Worm (Caenorhabditis elegans): ENCODE measurements around the gene dpy-2.

dpy-2 gene

ce11 chrII:6734674-6735073 lies 20.6 kb downstream of the dpy-2 start, which contains the start of gene T14B4.3:
TSS of gene T14B4.3 (plus strand) at chrII:6734937.
- peak; percentile 67 for TF ChIP-seq F13H6.1 (tag; optimal IDR thresholded peaks at IDR 0.05)
- no peak for TF ChIP-seq pat-9 (tag; optimal IDR thresholded peaks at IDR 0.05)
- TF ChIP-seq tbx-2 (tag; optimal IDR thresholded peaks at IDR 0.05), result peak; percentile 91
- peak; percentile 15 for TF ChIP-seq unc-86 (tag; optimal IDR thresholded peaks at IDR 0.05)
- peak; percentile 75 for TF ChIP-seq hlh-8 (tag; optimal IDR thresholded peaks at IDR 0.05)
- peak; percentile 74 for TF ChIP-seq tbx-7 (tag; optimal IDR thresholded peaks at IDR 0.05)
- TF ChIP-seq ztf-16 (tag; optimal IDR thresholded peaks at IDR 0.05), result peak; percentile 39
- TF ChIP-seq pax-1 (tag; optimal IDR thresholded peaks at IDR 0.05), result peak; percentile 6
- peak; percentile 49 for TF ChIP-seq rnt-1 (tag; optimal IDR thresholded peaks at IDR 0.05)
- TF ChIP-seq ceh-18 (tag; optimal IDR thresholded peaks at IDR 0.05), result peak; percentile 44
- no peak for TF ChIP-seq K09A11.1 (tag; optimal IDR thresholded peaks at IDR 0.05; ENCODE audit: insufficient read depth)
- peak; percentile 50 for TF ChIP-seq ahr-1 (tag; optimal IDR thresholded peaks at IDR 0.05)
- TF ChIP-seq C38D4.7 (GFP tag; optimal IDR thresholded peaks at IDR 0.05), result no peak
- TF ChIP-seq ceh-2 (tag; optimal IDR thresholded peaks at IDR 0.05), result peak; percentile 78
- peak; percentile 43 for TF ChIP-seq syd-9 (tag; optimal IDR thresholded peaks at IDR 0.05)
- peak; percentile 48 for TF ChIP-seq lim-6 (tag; optimal IDR thresholded peaks at IDR 0.05)
- peak; percentile 76 for TF ChIP-seq ets-4 (tag; optimal IDR thresholded peaks at IDR 0.05)
- peak; percentile 61 for TF ChIP-seq fkh-6 (tag; optimal IDR thresholded peaks at IDR 0.05)
- TF ChIP-seq K02D7.2 (tag; optimal IDR thresholded peaks at IDR 0.05), result no peak
- peak; percentile 84 for TF ChIP-seq fax-1 (tag; optimal IDR thresholded peaks at IDR 0.05)
- peak; percentile 71 for TF ChIP-seq elt-2 (tag; optimal IDR thresholded peaks at IDR 0.05)
- TF ChIP-seq ceh-31 (tag; optimal IDR thresholded peaks at IDR 0.05), result peak; percentile 95
- peak; percentile 80 for TF ChIP-seq C08G9.2 (tag; optimal IDR thresholded peaks at IDR 0.05)
- TF ChIP-seq zip-5 (tag; optimal IDR thresholded peaks at IDR 0.05), result peak; percentile 73
- no peak for TF ChIP-seq ama-1 (optimal IDR thresholded peaks at IDR 0.05)
- TF ChIP-seq ceh-34 (tag; optimal IDR thresholded peaks at IDR 0.05), result peak; percentile 58
- peak; percentile 69 for TF ChIP-seq ceh-14 (tag; optimal IDR thresholded peaks at IDR 0.05)
- peak; percentile 76 for TF ChIP-seq ref-2 (tag; optimal IDR thresholded peaks at IDR 0.05)
- no peak for TF ChIP-seq T23F11.4 (GFP tag; optimal IDR thresholded peaks at IDR 0.05)
- peak; percentile 44 for TF ChIP-seq unc-42 (tag; optimal IDR thresholded peaks at IDR 0.05)
- TF ChIP-seq pros-1 (tag; optimal IDR thresholded peaks at IDR 0.05), result no peak
- peak; percentile 8 for TF ChIP-seq pqm-1 (tag; optimal IDR thresholded peaks at IDR 0.05)

ce11 chrII:6736066-6736465 lies 22.0 kb downstream of the dpy-2 start, which contains the start of gene mrps-18.C:
TSS of gene mrps-18.C (plus strand) at chrII:6736203.
- TF ChIP-seq ztf-16 (tag; optimal IDR thresholded peaks at IDR 0.05), result no peak
- TF ChIP-seq zip-5 (tag; optimal IDR thresholded peaks at IDR 0.05), result no peak
- TF ChIP-seq pha-2 (tag; optimal IDR thresholded peaks at IDR 0.05), result no peak

- TF ChIP-seq Y22D7AL.16 (tag; optimal IDR thresholded peaks at IDR 0.05) (no peak), elt-4 (tag; optimal IDR thresholded peaks at IDR 0.05) (no peak), elt-2 (tag; optimal IDR thresholded peaks at IDR 0.05) (no peak), K02D7.2 (tag; optimal IDR thresholded peaks at IDR 0.05) (no peak), npax-4 (tag; optimal IDR thresholded peaks at IDR 0.05) (no peak), F13H6.1 (tag; optimal IDR thresholded peaks at IDR 0.05) (no peak), T23F11.4 (GFP tag; optimal IDR thresholded peaks at IDR 0.05) (no peak), unc-42 (tag; optimal IDR thresholded peaks at IDR 0.05) (no peak), pqm-1 (tag; optimal IDR thresholded peaks at IDR 0.05) (no peak), pha-2 (tag; optimal IDR thresholded peaks at IDR 0.05) (no peak), ceh-18 (tag; optimal IDR thresholded peaks at IDR 0.05) (no peak), nhr-232 (tag; optimal IDR thresholded peaks at IDR 0.05) (no peak), gmeb-2 (tag; optimal IDR thresholded peaks at IDR 0.05) (no peak), rnt-1 (tag; optimal IDR thresholded peaks at IDR 0.05) (no peak), fkh-10 (GFP tag; optimal IDR thresholded peaks at IDR 0.05) (no peak), ceh-48 (tag; optimal IDR thresholded peaks at IDR 0.05) (no peak), sdc-2 (tag; optimal IDR thresholded peaks at IDR 0.05) (no peak), hlh-6 (tag; optimal IDR thresholded peaks at IDR 0.05) (no peak)
Observed at ce11 chrII:6736604-6737003, 22.5 kb downstream of the dpy-2 start, which contains the start of gene T14B4.1. TSS of gene T14B4.1 (plus strand) at chrII:6736904.
